Fruit fly (Drosophila melanogaster) whole organism, embryonic: ENCODE data around the gene mTTF.

ENCODE experiments used
- ATbp ChIP-seq: fragments of 200-800 bp; sonication (Bioruptor generic); optimal IDR thresholded peaks from 2 replicates; lab custom pipeline; 2017; ENCODE audit warnings: missing biosample characterization, mild to moderate bottlenecking, missing genetic modification characterization, missing genetic modification reagents
- Adf1 ChIP-seq: fragments of 200-800 bp; sonication (Bioruptor generic); IDR thresholded peaks from 2 replicates; pipeline ENCODE4 v1.3.6; 2022; ENCODE audit warnings: missing biosample characterization, missing genetic modification characterization
- Asciz ChIP-seq: fragments of 200-800 bp; sonication (Bioruptor generic); optimal IDR thresholded peaks from 2 replicates; lab custom pipeline; 2017; ENCODE audit warnings: missing biosample characterization, mild to moderate bottlenecking, missing genetic modification characterization, missing genetic modification reagents
- C15 ChIP-seq: fragments of 200-800 bp; sonication (Bioruptor generic); IDR thresholded peaks from 3 replicates; pipeline ENCODE4 v1.3.6; 2022; ENCODE audit warnings: missing biosample characterization, missing genetic modification characterization
- CG10274 ChIP-seq: fragments of 200-800 bp; sonication (Bioruptor generic); optimal IDR thresholded peaks from 3 replicates; lab custom pipeline; 2017; ENCODE audit warnings: missing biosample characterization, mild to moderate bottlenecking, missing genetic modification characterization
- CG10543 ChIP-seq: fragments of 200-800 bp; sonication (Bioruptor generic); optimal IDR thresholded peaks from 3 replicates; lab custom pipeline; 2017; ENCODE audit warnings: missing biosample characterization, mild to moderate bottlenecking, missing genetic modification characterization, moderate library complexity
- CG11696 ChIP-seq: fragments of 200-800 bp; sonication (Bioruptor generic); IDR thresholded peaks from 2 replicates; pipeline ENCODE4 v1.3.6; 2022; ENCODE audit warnings: missing biosample characterization, missing genetic modification characterization
- CG12942 ChIP-seq: fragments of 200-800 bp; sonication (Bioruptor generic); optimal IDR thresholded peaks from 3 replicates; lab custom pipeline; 2016; ENCODE audit warnings: missing biosample characterization, missing genetic modification characterization
- CG13296 ChIP-seq: fragments of 200-800 bp; sonication (Bioruptor generic); optimal IDR thresholded peaks from 3 replicates; lab custom pipeline; 2018; ENCODE audit warnings: missing biosample characterization, mild to moderate bottlenecking, missing genetic modification characterization
- CG15514 ChIP-seq: fragments of 200-800 bp; sonication (Bioruptor generic); optimal IDR thresholded peaks from 3 replicates; lab custom pipeline; 2017; ENCODE audit warnings: missing biosample characterization, missing genetic modification characterization, mild to moderate bottlenecking, moderate library complexity, missing genetic modification reagents
- CG16815 ChIP-seq: fragments of 200-800 bp; sonication (Bioruptor generic); optimal IDR thresholded peaks from 3 replicates; lab custom pipeline; 2017; ENCODE audit warnings: missing biosample characterization, mild to moderate bottlenecking, missing genetic modification characterization
- CG17385 ChIP-seq: fragments of 200-800 bp; sonication (Bioruptor generic); optimal IDR thresholded peaks from 3 replicates; lab custom pipeline; 2018; ENCODE audit warnings: missing biosample characterization, mild to moderate bottlenecking, missing genetic modification characterization
- CG1792 ChIP-seq: fragments of 200-800 bp; sonication (Bioruptor generic); optimal IDR thresholded peaks from 2 replicates; lab custom pipeline; 2016; ENCODE audit warnings: missing biosample characterization, missing genetic modification characterization
- CG2116 ChIP-seq: fragments of 200-800 bp; sonication (Bioruptor generic); optimal IDR thresholded peaks from 3 replicates; lab custom pipeline; 2018; ENCODE audit warnings: missing biosample characterization, mild to moderate bottlenecking, missing genetic modification characterization
- CG30020 ChIP-seq: fragments of 200-800 bp; optimal IDR thresholded peaks from 2 replicates; lab custom pipeline; 2019; ENCODE audit warnings: missing biosample characterization, mild to moderate bottlenecking, missing genetic modification characterization, moderate library complexity
- CG3838 ChIP-seq: fragments of 200-800 bp; sonication (Bioruptor generic); optimal IDR thresholded peaks from 3 replicates; lab custom pipeline; 2016; ENCODE audit warnings: missing biosample characterization, missing genetic modification characterization
- CG4328 ChIP-seq: fragments of 200-800 bp; sonication (Bioruptor generic); optimal IDR thresholded peaks from 3 replicates; lab custom pipeline; 2017; ENCODE audit warnings: missing biosample characterization, missing genetic modification reagents, missing genetic modification characterization
- CG7745 ChIP-seq: fragments of 200-800 bp; sonication (Bioruptor generic); optimal IDR thresholded peaks from 2 replicates; lab custom pipeline; 2018; ENCODE audit warnings: missing biosample characterization, mild to moderate bottlenecking, missing genetic modification characterization, moderate library complexity
- CG7839 ChIP-seq: fragments of 200-800 bp; sonication (Bioruptor generic); optimal IDR thresholded peaks from 3 replicates; lab custom pipeline; 2018; ENCODE audit warnings: missing biosample characterization, mild to moderate bottlenecking, missing genetic modification characterization, moderate library complexity
- CrebB ChIP-seq: fragments of 200-800 bp; sonication (Bioruptor generic); optimal IDR thresholded peaks from 3 replicates; lab custom pipeline; 2018; ENCODE audit warnings: missing biosample characterization, mild to moderate bottlenecking, missing genetic modification characterization
- Dbx ChIP-seq: fragments of 200-800 bp; sonication (Bioruptor generic); IDR thresholded peaks from 3 replicates; pipeline ENCODE4 v1.3.6; 2022; ENCODE audit warnings: missing biosample characterization, missing genetic modification characterization
- Hmr ChIP-seq: fragments of 200-800 bp; sonication (Bioruptor generic); optimal IDR thresholded peaks from 3 replicates; lab custom pipeline; 2017; ENCODE audit warnings: mild to moderate bottlenecking, missing biosample characterization, missing genetic modification reagents, missing genetic modification characterization
- Hr51 ChIP-seq, 2 experiments: fragments of 200-800 bp; sonication (Bioruptor generic); optimal IDR thresholded peaks; 2 replicates in 1 of 2; 3 replicates in 1 of 2; lab custom pipeline; 2016 to 2018; ENCODE audit warnings: missing biosample characterization in 2 of 2, missing genetic modification characterization in 2 of 2, mild to moderate bottlenecking in 1 of 2, moderate library complexity in 1 of 2
- Hsf ChIP-seq: fragments of 200-800 bp; sonication (Bioruptor generic); optimal IDR thresholded peaks from 3 replicates; lab custom pipeline; 2016; ENCODE audit warnings: missing biosample characterization, missing genetic modification characterization
- Med ChIP-seq: fragments of 200-800 bp; sonication (Bioruptor generic); peaks from one replicate; lab custom pipeline; 2016; ENCODE audit warnings: missing biosample characterization, missing genetic modification characterization, mild to moderate bottlenecking, inconsistent platforms, moderate library complexity
- Meics ChIP-seq: fragments of 200-800 bp; sonication (Bioruptor generic); optimal IDR thresholded peaks from 2 replicates; lab custom pipeline; 2017; ENCODE audit warnings: missing biosample characterization, mild to moderate bottlenecking, missing genetic modification characterization
- NC2α ChIP-seq: fragments of 200-800 bp; sonication (Bioruptor generic); optimal IDR thresholded peaks from 2 replicates; lab custom pipeline; 2016; ENCODE audit warnings: missing biosample characterization, missing genetic modification characterization
- Nf-YC ChIP-seq: fragments of 200-800 bp; optimal IDR thresholded peaks from 3 replicates; lab custom pipeline; 2019; ENCODE audit warnings: missing biosample characterization, mild to moderate bottlenecking, missing genetic modification characterization, moderate library complexity
- Oli ChIP-seq: fragments of 200-800 bp; sonication (Bioruptor generic); optimal IDR thresholded peaks from 2 replicates; lab custom pipeline; 2018; ENCODE audit warnings: missing biosample characterization, mild to moderate bottlenecking, missing genetic modification characterization, moderate library complexity
- Opbp ChIP-seq: fragments of 200-800 bp; sonication (Bioruptor generic); IDR thresholded peaks from 3 replicates; pipeline ENCODE4 v1.3.6; 2022; ENCODE audit warnings: missing biosample characterization, missing genetic modification characterization; ENCODE audit not compliant: partially characterized antibody
- PHDP ChIP-seq: fragments of 200-800 bp; sonication (Bioruptor generic); optimal IDR thresholded peaks from 3 replicates; lab custom pipeline; 2018; ENCODE audit warnings: missing biosample characterization, mild to moderate bottlenecking, missing genetic modification characterization, moderate library complexity
- Sox100B ChIP-seq: fragments of 200-800 bp; sonication (Bioruptor generic); optimal IDR thresholded peaks from 3 replicates; lab custom pipeline; 2018; ENCODE audit warnings: missing biosample characterization, mild to moderate bottlenecking, missing genetic modification characterization
- Trl ChIP-seq, 3 experiments: fragments of >200 bp in 2 of 3; fragments of 200-800 bp in 1 of 3; sonication (Bioruptor generic) in 1 of 3; optimal IDR thresholded peaks; 2 replicates in 1 of 3; 3 replicates in 2 of 3; lab custom pipeline; 2016 to 2017; ENCODE audit warnings: missing biosample characterization in 1 of 3, missing genetic modification characterization in 1 of 3
- ara ChIP-seq: fragments of 200-800 bp; sonication (Bioruptor generic); IDR thresholded peaks from 2 replicates; pipeline ENCODE4 v1.3.6; 2022; ENCODE audit warnings: missing biosample characterization, missing genetic modification characterization
- bigmax ChIP-seq: fragments of 200-800 bp; sonication (Bioruptor generic); optimal IDR thresholded peaks from 2 replicates; lab custom pipeline; 2018; ENCODE audit warnings: missing biosample characterization, mild to moderate bottlenecking, missing genetic modification characterization
- fu2 ChIP-seq: fragments of 200-800 bp; sonication (Bioruptor generic); optimal IDR thresholded peaks from 2 replicates; lab custom pipeline; 2016; ENCODE audit warnings: missing biosample characterization, missing genetic modification characterization
- grau ChIP-seq: fragments of 200-800 bp; optimal IDR thresholded peaks from 3 replicates; lab custom pipeline; 2019; ENCODE audit warnings: missing biosample characterization, mild to moderate bottlenecking, missing genetic modification characterization, moderate library complexity
- lilli ChIP-seq: fragments of 200-800 bp; sonication (Bioruptor generic); optimal IDR thresholded peaks from 3 replicates; lab custom pipeline; 2016; ENCODE audit warnings: missing biosample characterization, missing genetic modification characterization
- odd ChIP-seq: fragments of 200-800 bp; sonication (Bioruptor generic); optimal IDR thresholded peaks from 2 replicates; lab custom pipeline; 2017; ENCODE audit warnings: missing biosample characterization, mild to moderate bottlenecking, missing genetic modification characterization
- pb ChIP-seq: fragments of 200-800 bp; sonication (Bioruptor generic); optimal IDR thresholded peaks from 3 replicates; lab custom pipeline; 2016; ENCODE audit warnings: missing biosample characterization, missing genetic modification characterization
- pros ChIP-seq: fragments of 200-800 bp; sonication (Bioruptor generic); optimal IDR thresholded peaks from 3 replicates; lab custom pipeline; 2019; ENCODE audit warnings: missing biosample characterization, mild to moderate bottlenecking, missing genetic modification characterization, moderate library complexity
- psq ChIP-seq: fragments of 200-800 bp; sonication (Bioruptor generic); optimal IDR thresholded peaks from 2 replicates; lab custom pipeline; 2017; ENCODE audit warnings: missing biosample characterization, missing genetic modification characterization
- rib ChIP-seq: fragments of 200-800 bp; sonication (Bioruptor generic); IDR thresholded peaks from 2 replicates; pipeline ENCODE4 v1.3.6; 2022; ENCODE audit warnings: missing biosample characterization, missing genetic modification characterization
- sd ChIP-seq: fragments of 200-800 bp; sonication (Bioruptor generic); optimal IDR thresholded peaks from 3 replicates; lab custom pipeline; 2018; ENCODE audit warnings: missing biosample characterization, mild to moderate bottlenecking, missing genetic modification characterization, moderate library complexity
- trh ChIP-seq: fragments of 200-800 bp; sonication (Bioruptor generic); optimal IDR thresholded peaks from 2 replicates; lab custom pipeline; 2016; ENCODE audit warnings: missing biosample characterization, missing genetic modification characterization
- vvl ChIP-seq: fragments of 200-800 bp; sonication (Bioruptor generic); IDR thresholded peaks from 2 replicates; pipeline ENCODE4 v1.3.6; 2022; ENCODE audit warnings: missing biosample characterization, missing genetic modification characterization
- wek ChIP-seq: fragments of 200-800 bp; sonication (Bioruptor generic); optimal IDR thresholded peaks from 3 replicates; lab custom pipeline; 2018; ENCODE audit warnings: missing biosample characterization, mild to moderate bottlenecking, missing genetic modification characterization, moderate library complexity
- z ChIP-seq: fragments of 200-800 bp; sonication (Bioruptor generic); IDR thresholded peaks from 3 replicates; pipeline ENCODE4 v1.3.6; 2022; ENCODE audit warnings: missing biosample characterization, missing genetic modification characterization

mTTF gene

DNA sequence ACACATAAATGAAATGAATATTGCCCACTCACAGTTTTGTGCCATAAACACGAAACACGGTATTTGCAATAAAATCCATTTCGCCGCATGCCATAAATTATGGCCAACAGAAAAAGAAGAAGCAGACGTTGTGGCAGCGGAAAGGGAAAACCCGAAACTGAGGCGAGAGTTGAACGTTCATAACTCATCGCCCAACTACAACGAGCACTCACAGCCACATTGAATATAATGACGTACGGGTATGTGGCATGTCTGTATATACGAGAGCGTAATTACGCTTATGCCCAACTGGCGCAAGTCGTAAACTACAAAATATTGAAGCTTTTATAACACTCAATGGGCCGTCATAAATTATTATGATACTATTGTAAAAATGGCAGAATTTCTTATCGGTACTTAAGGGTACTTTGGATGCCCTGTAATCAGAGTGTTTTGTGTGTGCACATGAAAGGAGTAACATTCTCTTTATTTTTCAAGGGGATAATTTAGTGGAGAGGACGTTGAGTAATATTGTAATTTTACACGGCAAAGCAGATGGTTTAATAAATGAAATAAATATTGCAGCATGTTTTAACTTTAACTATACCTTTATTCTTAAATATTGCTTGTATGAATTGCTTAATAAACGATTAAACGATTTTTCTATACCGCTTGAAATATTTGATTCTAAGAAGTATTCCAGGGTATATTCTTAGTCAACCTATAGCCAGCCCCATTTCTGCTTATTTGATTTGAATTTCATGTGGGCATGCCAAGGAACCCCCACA is 45.9 kb upstream of the mTTF start (continued):
- TF ChIP-seq sd (tag; lab: Kevin White, UChicago), result peak; percentile 76
- TF ChIP-seq trh, result no peak
- TF ChIP-seq CG7745 (tag; lab: Kevin White, UChicago), result peak; percentile 82
- TF ChIP-seq Opbp (GFP tag; lab: Robert Waterston, UW), result 0 out of 3 replicates have a peak, but pooled peaks have one; percentile 9
- peak; percentile 70 for TF ChIP-seq CG17385
- peak; percentile 43 for TF ChIP-seq Meics
- TF ChIP-seq CG15514, result peak; percentile 23
- peak; percentile 51 for TF ChIP-seq Nf-YC
- peak; percentile 42 for TF ChIP-seq CG7839 (tag; lab: Kevin White, UChicago)
- peak; percentile 65 for TF ChIP-seq wek (GFP tag; lab: Kevin White, UChicago)
- TF ChIP-seq CG4328, result peak; percentile 27
- peak; percentile 18 for TF ChIP-seq odd (GFP tag; lab: Kevin White, UChicago)
- peak; percentile 66 for TF ChIP-seq CG13296
- TF ChIP-seq CG16815 (GFP tag; lab: Kevin White, UChicago), result peak; percentile 1
- no peak for TF ChIP-seq CG1792 (GFP tag; lab: Kevin White, UChicago)
- no peak for TF ChIP-seq CG10543
- TF ChIP-seq CG10274 (GFP tag; lab: Kevin White, UChicago), result peak; percentile 0
- no peak for TF ChIP-seq CG12942 (GFP tag; lab: Kevin White, UChicago)
- TF ChIP-seq Oli (tag; lab: Kevin White, UChicago), result peak; percentile 44
- TF ChIP-seq CG3838, result no peak
- TF ChIP-seq psq, result no peak
- TF ChIP-seq vvl (GFP tag; lab: Robert Waterston, UW), result no peak
- TF ChIP-seq Hmr (GFP tag; lab: Kevin White, UChicago), result peak; percentile 52
- no peak for TF ChIP-seq NC2α (GFP tag; lab: Kevin White, UChicago)
- no peak for TF ChIP-seq Trl (optimal IDR thresholded peaks at IDR 0.05; lab: Kevin White, UChicago)
- TF ChIP-seq Trl (GFP tag; optimal IDR thresholded peaks at IDR 0.05; lab: Kevin White, UChicago), result no peak
- TF ChIP-seq bigmax (GFP tag; lab: Kevin White, UChicago), result peak; percentile 28
- TF ChIP-seq C15 (GFP tag; lab: Robert Waterston, UW), result no peak
- TF ChIP-seq lilli, result peak; percentile 0
- TF ChIP-seq CG30020 (tag; lab: Kevin White, UChicago), result no peak
- TF ChIP-seq Hr51 (GFP tag; optimal IDR thresholded peaks at IDR 0.05; lab: Kevin White, UChicago), result peak in 1 of 2 experiments; percentile 56
- peak; percentile 14 for TF ChIP-seq CG2116 (GFP tag; lab: Kevin White, UChicago)
- no peak for TF ChIP-seq rib
- TF ChIP-seq Sox100B, result peak; percentile 23
- peak; percentile 32 for TF ChIP-seq Med
- TF ChIP-seq Hsf (GFP tag; lab: Kevin White, UChicago), result peak; percentile 6
- TF ChIP-seq z (GFP tag; lab: Robert Waterston, UW), result no peak
- no peak for TF ChIP-seq pb (GFP tag; lab: Kevin White, UChicago)
- no peak for TF ChIP-seq pros (GFP tag; lab: Kevin White, UChicago)
- no peak for TF ChIP-seq ara
- TF ChIP-seq fu2, result no peak
- TF ChIP-seq Dbx (GFP tag; lab: Robert Waterston, UW), result 0 out of 3 replicates have a peak, but pooled peaks have one; percentile 7
- TF ChIP-seq ATbp (GFP tag; lab: Kevin White, UChicago), result peak; percentile 36
- TF ChIP-seq PHDP (tag; lab: Kevin White, UChicago), result peak; percentile 63
- peak; percentile 42 for TF ChIP-seq grau (tag; lab: Kevin White, UChicago)
- peak; percentile 49 for TF ChIP-seq CrebB
- TF ChIP-seq Asciz (GFP tag; lab: Kevin White, UChicago), result peak; percentile 53
- TF ChIP-seq Adf1 (GFP tag; lab: Robert Waterston, UW), result 0 out of 2 replicates have a peak, but pooled peaks have one; percentile 5
- 0 out of 2 replicates have a peak, but pooled peaks have one; percentile 7 for TF ChIP-seq CG11696
